Fruit fly (Drosophila melanogaster): Measurements from ENCODE around the gene CG34434.

Gene CG34434

dm6 chrX:5616270-5616669 is at the start of gene CG34434:
Gene CG34434, minus strand, starts transcription at chrX:5616370.
- no peak for TF ChIP-seq noc (tag; optimal IDR thresholded peaks at IDR 0.05)

dm6 chrX:5665902-5666301 is 49.7 kb upstream of the CG34434 start, which contains the start of the genes Sirt4 and CG4119:
Gene Sirt4, minus strand, starts transcription at chrX:5665940.
Gene CG4119, plus strand, starts transcription at chrX:5666052.
- TF ChIP-seq noc (tag; optimal IDR thresholded peaks at IDR 0.05): peak; percentile 26

dm6 chrX:5664222-5664621 is 48.1 kb upstream of the CG34434 start:
- TF ChIP-seq noc (tag; optimal IDR thresholded peaks at IDR 0.05): no peak

dm6 chrX:5662761-5663160 is 46.6 kb upstream of the CG34434 start, which contains the start of gene OtopLc:
Gene OtopLc, minus strand, starts transcription at chrX:5662861.
- no peak for TF ChIP-seq noc (tag; optimal IDR thresholded peaks at IDR 0.05)

dm6 chrX:5661971-5662370 is 45.8 kb upstream of the CG34434 start:
- TF ChIP-seq noc (tag; optimal IDR thresholded peaks at IDR 0.05): no peak

- no peak for TF ChIP-seq noc (tag; optimal IDR thresholded peaks at IDR 0.05)
Observed at dm6 chrX:5649998-5650397, 33.8 kb upstream of the CG34434 start.

DNA sequence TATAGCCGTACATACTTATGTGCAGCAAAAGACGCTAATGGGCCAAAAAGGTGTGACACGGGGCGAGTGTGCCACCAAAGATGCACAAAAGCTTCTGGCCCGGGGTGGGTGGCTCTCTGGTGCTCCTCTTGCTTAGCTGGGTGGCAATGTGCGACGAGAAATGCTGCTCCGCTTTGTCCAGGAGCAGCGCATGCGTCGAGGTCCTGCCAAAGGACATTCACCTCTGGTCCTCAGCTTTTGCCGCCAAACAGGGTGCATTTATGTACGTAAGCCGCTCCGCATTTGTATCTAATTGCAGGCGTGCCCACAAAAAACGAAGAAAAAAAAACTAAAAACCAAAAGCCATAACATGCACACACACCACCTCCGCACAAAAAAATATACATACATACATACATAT is 33.2 kb upstream of the CG34434 start:
- no peak for TF ChIP-seq noc (tag; optimal IDR thresholded peaks at IDR 0.05)

- TF ChIP-seq noc (tag; optimal IDR thresholded peaks at IDR 0.05): no peak
Observed at dm6 chrX:5648437-5648959, 32.3 kb upstream of the CG34434 start, which contains the start of gene OtopLa. Gene OtopLa, minus strand, starts transcription at chrX:5648487.

DNA sequence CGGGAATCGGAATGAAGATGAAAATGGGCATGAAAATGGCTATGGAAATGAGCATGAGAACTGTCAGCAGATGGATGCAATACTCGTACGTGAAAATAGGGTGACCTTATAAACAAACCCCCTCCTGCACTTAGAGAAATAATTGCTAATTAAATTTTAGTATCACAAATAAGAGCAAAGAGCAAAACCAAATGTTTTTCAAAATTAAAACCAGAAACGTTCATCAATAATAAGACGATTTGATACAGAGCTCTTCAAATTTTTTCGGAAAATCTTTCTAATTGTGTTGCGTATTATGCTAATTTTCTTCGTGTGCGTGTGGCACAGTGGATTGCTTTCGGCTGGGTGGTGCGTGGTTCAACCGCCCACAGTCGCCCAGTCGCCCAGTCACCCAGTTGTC is 30.1 kb upstream of the CG34434 start:
- no peak for TF ChIP-seq noc (tag; optimal IDR thresholded peaks at IDR 0.05)

DNA sequence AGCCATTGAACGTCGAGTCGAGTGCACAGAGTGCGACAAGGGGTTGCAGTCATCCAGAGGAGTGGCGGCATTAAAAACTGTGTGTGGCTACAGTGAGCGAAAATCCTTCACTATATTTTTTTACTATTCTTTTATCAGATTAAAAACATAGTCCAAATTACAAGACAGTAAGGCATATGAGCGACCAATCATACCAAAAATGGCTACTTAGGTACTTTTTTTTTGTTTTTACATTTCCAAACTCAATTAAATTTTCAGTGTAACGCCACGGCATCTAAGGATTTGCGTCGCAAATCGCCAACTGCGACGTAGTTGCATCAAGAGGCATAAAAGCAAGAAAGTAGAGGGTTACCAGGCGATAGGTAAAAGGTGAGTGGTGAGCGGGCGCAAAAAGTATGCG is 22.9 kb upstream of the CG34434 start:
- no peak for TF ChIP-seq noc (tag; optimal IDR thresholded peaks at IDR 0.05)

DNA sequence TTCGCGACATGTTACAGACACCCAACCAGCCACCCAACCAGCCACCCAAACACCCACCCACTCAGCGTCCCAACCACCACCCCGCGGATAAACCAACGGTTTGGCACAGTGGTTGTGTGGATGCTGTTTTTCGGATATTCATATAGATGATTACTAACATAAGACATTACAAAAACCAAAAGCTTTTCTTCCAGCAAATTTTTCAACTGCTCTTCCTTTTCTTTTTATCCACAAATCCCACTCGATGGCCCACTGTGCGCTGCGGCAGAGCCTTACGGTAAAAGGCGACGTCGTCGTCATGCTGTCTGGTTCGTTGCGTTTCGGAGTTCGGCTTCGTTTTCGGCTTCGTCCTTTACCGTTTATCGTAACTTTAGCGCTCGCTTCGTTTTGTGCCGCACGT is 22.4 kb upstream of the CG34434 start:
- no peak for TF ChIP-seq noc (tag; optimal IDR thresholded peaks at IDR 0.05)

- no peak for TF ChIP-seq noc (tag; optimal IDR thresholded peaks at IDR 0.05)
Observed at dm6 chrX:5637543-5637942, 21.4 kb upstream of the CG34434 start.

DNA sequence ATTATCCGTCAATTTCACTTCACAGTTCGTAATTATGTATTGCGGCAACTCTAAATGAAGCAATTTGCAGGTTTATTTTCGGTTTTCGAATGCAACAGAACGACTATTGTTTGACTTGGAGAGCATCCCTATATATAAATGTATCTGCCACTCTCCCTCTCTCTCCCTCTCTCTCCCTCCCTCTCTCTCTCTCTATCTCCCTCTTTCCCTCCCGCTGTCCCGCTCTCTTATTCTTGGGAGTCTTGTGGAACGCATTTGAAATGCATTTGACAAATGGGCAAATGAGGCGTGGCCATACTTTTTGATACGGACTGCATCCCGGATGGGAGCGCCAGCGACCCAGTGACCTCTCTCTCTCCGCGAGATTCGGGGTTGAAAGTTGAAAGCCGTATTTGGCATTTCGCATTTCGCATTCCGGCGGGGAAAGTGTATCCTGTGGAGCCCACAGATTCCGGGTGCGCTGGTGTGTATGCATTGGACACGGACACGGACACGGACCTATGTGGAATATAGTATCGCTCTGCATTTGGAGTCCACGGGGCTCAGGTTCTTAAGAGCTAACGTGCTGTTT is 20.4 kb upstream of the CG34434 start:
- TF ChIP-seq noc (tag; optimal IDR thresholded peaks at IDR 0.05): no peak

dm6 chrX:5634714-5635113 is 18.5 kb upstream of the CG34434 start:
- TF ChIP-seq noc (tag; optimal IDR thresholded peaks at IDR 0.05): no peak

dm6 chrX:5621893-5622803 is 6.0 kb upstream of the CG34434 start, which contains the start of the genes Mlc-c and Pop1:
Gene Mlc-c, minus strand, starts transcription at chrX:5622539.
Gene Pop1, plus strand, starts transcription at chrX:5622648.
- no peak for TF ChIP-seq noc (tag; optimal IDR thresholded peaks at IDR 0.05)

- TF ChIP-seq noc (tag; optimal IDR thresholded peaks at IDR 0.05): no peak
Observed at dm6 chrX:5618562-5618961, 2.4 kb upstream of the CG34434 start, which contains the start of gene RhoGAP5A. Gene RhoGAP5A, minus strand, starts transcription at chrX:5618806.

- no peak for TF ChIP-seq noc (tag; optimal IDR thresholded peaks at IDR 0.05)
Observed at dm6 chrX:5614367-5614766, 1.8 kb downstream of the CG34434 start, which contains the start of gene CG34435. Gene CG34435, minus strand, starts transcription at chrX:5614467.

Measured in whole organism, larva.